Worm (Caenorhabditis elegans): ENCODE measurements around the gene sdz-19.

The sdz-19 gene

DNA sequence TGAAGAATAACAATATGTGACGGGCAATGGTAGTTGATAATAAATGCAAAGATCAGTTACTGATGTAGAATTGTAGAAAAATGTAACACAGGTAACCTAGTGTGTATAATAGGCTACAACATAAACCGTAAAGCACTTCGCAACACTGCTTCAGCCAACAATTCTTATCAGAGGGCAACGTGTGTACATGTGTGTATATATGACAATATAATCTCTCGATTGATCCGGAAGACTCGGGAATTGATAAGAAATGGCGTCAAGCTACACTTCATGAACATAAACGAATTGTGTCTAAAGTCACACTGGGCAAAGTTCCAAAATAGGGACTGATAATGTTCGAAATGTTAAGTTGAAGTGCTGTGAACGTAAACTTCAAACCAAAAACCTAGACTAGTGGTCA lies 15.3 kb upstream of the sdz-19 start:
- TF ChIP-seq lin-13 (tag; optimal IDR thresholded peaks at IDR 0.05) (no peak), snpc-4 (tag; optimal IDR thresholded peaks at IDR 0.05) (no peak), nhr-76 (tag; optimal IDR thresholded peaks at IDR 0.05) (no peak), elt-1 (tag; optimal IDR thresholded peaks at IDR 0.05; ENCODE audit: borderline replicate concordance, insufficient read depth) (no peak), unc-39 (tag; optimal IDR thresholded peaks at IDR 0.05) (no peak), flh-1 (GFP tag; optimal IDR thresholded peaks at IDR 0.05) (no peak), pha-4 (tag; optimal IDR thresholded peaks at IDR 0.05) (no peak), ztf-11 (tag; optimal IDR thresholded peaks at IDR 0.05) (no peak), M03D4.4 (tag; optimal IDR thresholded peaks at IDR 0.05) (no peak), nhr-237 (tag; optimal IDR thresholded peaks at IDR 0.05) (no peak), sptf-1 (tag; optimal IDR thresholded peaks at IDR 0.05) (no peak), mls-2 (tag; optimal IDR thresholded peaks at IDR 0.05) (no peak)

DNA sequence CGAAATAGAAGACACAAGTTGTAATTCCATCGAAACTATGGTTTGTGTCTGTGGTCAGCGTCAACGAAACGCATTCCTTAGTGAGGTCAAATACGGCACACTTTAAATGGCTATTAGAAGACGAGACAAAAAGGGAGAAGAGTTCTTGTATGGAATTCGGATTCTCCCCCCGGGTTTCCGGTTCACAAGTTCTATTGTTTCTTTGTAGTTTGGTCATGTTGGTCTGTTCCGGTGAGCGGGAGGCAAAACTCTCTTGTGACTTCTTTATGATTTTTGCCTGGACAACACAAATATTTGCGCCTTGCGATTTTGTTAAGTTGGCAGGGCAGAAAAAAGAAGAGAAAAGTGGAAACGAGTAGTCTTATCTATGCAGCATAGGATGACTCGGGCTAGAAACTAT lies 14.7 kb upstream of the sdz-19 start:
- TF ChIP-seq ceh-39 (tag; optimal IDR thresholded peaks at IDR 0.05) (no peak), unc-62 (GFP tag; optimal IDR thresholded peaks at IDR 0.05) (no peak), hlh-1 (tag; optimal IDR thresholded peaks at IDR 0.05) (no peak), nhr-76 (tag; optimal IDR thresholded peaks at IDR 0.05) (no peak), ztf-11 (tag; optimal IDR thresholded peaks at IDR 0.05) (no peak), bed-3 (GFP tag; optimal IDR thresholded peaks at IDR 0.05) (no peak), cnd-1 (tag; optimal IDR thresholded peaks at IDR 0.05) (no peak), tbx-8 (GFP tag; optimal IDR thresholded peaks at IDR 0.05) (no peak), nhr-12 (tag; optimal IDR thresholded peaks at IDR 0.05) (no peak), lin-13 (tag; optimal IDR thresholded peaks at IDR 0.05) (no peak)

DNA sequence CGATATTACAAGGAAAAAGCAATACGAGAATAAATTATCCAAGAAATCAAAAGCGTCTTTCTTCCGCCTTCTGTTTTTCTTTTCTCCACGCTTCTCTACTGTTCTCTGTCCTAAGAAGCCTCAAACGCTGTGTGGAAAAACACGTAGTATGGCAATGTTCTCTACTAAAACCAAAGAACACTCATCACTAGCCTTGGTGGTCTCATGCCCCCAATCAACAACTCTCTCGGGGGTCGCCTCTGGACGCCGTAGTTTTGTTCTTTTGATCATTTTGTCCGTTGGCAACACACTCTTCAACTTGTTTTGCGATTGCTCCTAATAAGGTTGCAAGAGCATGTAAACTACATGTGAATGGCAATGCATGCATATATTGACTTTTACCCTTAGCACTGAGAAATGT lies 14.2 kb upstream of the sdz-19 start:
- TF ChIP-seq nhr-2 (tag; optimal IDR thresholded peaks at IDR 0.05): no peak
- TF ChIP-seq unc-39 (tag; optimal IDR thresholded peaks at IDR 0.05): no peak
- no peak for TF ChIP-seq blmp-1 (tag; optimal IDR thresholded peaks at IDR 0.05)
- TF ChIP-seq sptf-1 (tag; optimal IDR thresholded peaks at IDR 0.05): no peak
- TF ChIP-seq ces-1 (GFP tag; optimal IDR thresholded peaks at IDR 0.05): peak; percentile 18
- TF ChIP-seq nhr-237 (tag; optimal IDR thresholded peaks at IDR 0.05): no peak
- TF ChIP-seq tbx-8 (GFP tag; optimal IDR thresholded peaks at IDR 0.05): no peak

DNA sequence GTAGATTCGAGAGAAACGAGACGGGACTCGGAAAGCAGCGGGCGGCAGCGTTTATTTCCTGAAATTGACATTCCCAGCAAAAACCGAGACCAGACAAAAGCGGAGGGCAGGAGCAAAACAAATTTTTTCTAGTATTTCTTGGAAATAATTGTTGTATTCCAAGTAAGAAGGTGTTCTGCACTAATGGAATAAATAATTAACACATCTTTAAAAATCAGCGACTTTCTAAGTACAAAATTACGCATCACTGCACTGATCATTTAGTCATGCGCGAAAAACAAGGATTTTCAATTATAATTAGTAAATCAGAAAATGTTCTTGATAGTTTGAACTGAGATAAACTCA lies 13.3 kb upstream of the sdz-19 start:
- TF ChIP-seq nhr-76 (tag; optimal IDR thresholded peaks at IDR 0.05) (no peak), elt-1 (tag; optimal IDR thresholded peaks at IDR 0.05; ENCODE audit: borderline replicate concordance, insufficient read depth) (no peak), hlh-1 (tag; optimal IDR thresholded peaks at IDR 0.05) (no peak), bed-3 (GFP tag; optimal IDR thresholded peaks at IDR 0.05) (no peak), ceh-43 (GFP tag; optimal IDR thresholded peaks at IDR 0.05) (no peak), nhr-237 (tag; optimal IDR thresholded peaks at IDR 0.05) (no peak), mab-5 (tag; optimal IDR thresholded peaks at IDR 0.05) (no peak), blmp-1 (tag; optimal IDR thresholded peaks at IDR 0.05) (no peak), pha-4 (tag; optimal IDR thresholded peaks at IDR 0.05) (no peak), nhr-2 (tag; optimal IDR thresholded peaks at IDR 0.05) (no peak), nhr-12 (tag; optimal IDR thresholded peaks at IDR 0.05) (no peak)

DNA sequence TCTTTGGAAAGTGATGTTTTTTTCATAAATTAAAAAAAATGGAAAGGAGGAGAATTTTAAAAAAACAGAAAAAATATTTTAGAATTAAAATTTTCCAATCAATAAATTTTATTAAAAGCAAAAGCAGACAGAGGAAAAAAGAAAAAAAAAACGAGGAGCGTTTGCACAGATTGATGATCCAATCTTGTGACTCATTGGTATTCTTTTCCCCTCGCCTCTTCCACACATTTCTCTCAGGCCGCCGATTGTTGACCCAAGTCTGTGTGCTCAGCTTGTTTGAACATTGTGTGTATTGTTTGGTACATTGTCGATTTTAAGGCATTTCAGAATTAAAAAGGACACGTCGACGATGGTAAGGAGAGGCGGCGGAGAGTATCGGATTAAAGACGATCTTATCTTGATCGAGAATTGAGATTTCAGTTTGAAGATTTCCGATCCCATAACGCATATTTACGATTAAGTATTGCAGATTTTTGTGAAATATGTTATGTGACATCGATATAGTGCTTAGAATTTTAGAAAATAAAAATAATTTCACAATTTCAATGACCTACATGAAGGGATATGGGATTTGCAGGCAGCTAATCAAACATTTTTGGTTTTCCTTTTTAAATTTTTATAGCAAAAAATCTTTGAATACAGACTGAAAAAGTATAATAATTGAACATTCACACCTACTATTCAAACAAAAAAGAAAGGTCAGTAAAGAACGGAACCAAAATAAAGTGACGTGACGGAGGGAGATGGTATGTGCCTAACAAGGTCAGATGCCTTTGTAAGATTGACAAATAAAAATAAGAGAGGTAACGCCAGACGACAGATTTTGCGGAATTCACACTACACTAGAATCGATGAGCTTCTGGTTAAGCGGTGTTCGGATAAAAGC lies 12.7 kb upstream of the sdz-19 start:
- TF ChIP-seq pha-4 (tag; optimal IDR thresholded peaks at IDR 0.05): peak; percentile 28
- no peak for TF ChIP-seq tbx-8 (GFP tag; optimal IDR thresholded peaks at IDR 0.05)
- TF ChIP-seq elt-1 (tag; optimal IDR thresholded peaks at IDR 0.05; ENCODE audit: borderline replicate concordance, insufficient read depth): peak; percentile 95

DNA sequence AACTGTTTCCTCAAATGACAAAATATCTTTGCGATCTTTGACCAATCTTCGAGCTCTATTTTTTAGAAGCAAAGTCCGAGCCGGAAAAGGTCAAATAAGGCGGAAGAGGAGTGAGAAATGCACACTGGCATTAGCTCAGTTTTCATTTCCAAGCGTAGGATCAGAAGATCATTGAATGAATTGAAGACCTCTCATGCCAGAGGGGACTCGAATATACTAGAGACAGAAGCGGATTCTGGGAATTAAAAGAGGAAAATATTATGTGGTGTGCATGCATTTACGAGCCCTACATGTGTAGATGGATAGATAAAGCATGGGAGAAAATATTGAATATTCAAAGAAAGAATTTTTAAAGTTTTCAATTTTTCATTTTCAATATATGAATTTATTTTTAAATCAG lies 10.3 kb upstream of the sdz-19 start:
- no peak for TF ChIP-seq M03D4.4 (tag; optimal IDR thresholded peaks at IDR 0.05)

DNA sequence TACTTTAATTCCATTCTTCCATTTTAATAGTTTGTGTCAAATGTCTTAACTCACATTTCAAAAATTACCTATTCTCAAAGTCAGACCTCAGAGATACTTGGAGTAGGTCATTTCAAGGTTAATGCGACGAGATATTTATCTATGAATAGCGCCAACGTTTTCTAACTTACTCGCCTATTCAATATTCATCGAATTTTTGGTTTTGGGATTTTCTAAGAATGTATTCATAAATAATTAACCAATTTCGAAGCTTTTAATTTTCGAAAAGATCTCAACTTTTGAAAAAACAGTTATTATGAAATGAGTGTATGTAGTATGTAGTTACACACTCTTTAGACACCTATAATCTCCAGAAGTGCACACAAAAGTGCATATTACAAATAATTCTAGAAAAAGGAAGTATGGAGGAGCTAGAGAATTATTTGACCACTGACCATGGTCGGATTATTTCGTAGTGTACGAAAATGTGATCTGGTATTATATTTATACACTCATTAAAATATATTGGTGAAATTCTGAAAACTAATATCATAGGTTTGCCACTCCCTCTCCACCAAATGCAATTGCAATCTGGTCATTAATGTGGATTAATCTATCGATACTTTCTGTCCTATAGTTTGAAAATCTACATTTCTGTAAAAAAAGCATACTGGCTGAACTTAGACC lies 9.5 kb upstream of the sdz-19 start:
- TF ChIP-seq mls-2 (tag; optimal IDR thresholded peaks at IDR 0.05) (no peak), elt-3 (tag; optimal IDR thresholded peaks at IDR 0.05) (no peak), lin-13 (tag; optimal IDR thresholded peaks at IDR 0.05) (no peak), flh-1 (GFP tag; optimal IDR thresholded peaks at IDR 0.05) (no peak), hlh-1 (tag; optimal IDR thresholded peaks at IDR 0.05) (no peak), elt-1 (tag; optimal IDR thresholded peaks at IDR 0.05; ENCODE audit: borderline replicate concordance, insufficient read depth) (no peak), ceh-43 (GFP tag; optimal IDR thresholded peaks at IDR 0.05) (no peak), M03D4.4 (tag; optimal IDR thresholded peaks at IDR 0.05) (no peak), zip-8 (tag; optimal IDR thresholded peaks at IDR 0.05) (no peak), lin-32 (GFP tag; optimal IDR thresholded peaks at IDR 0.05) (no peak), ham-2 (GFP tag; optimal IDR thresholded peaks at IDR 0.05) (no peak), sptf-1 (tag; optimal IDR thresholded peaks at IDR 0.05) (no peak), cnd-1 (tag; optimal IDR thresholded peaks at IDR 0.05) (no peak), nhr-2 (tag; optimal IDR thresholded peaks at IDR 0.05) (no peak), ztf-11 (tag; optimal IDR thresholded peaks at IDR 0.05) (no peak), ceh-83 (GFP tag; optimal IDR thresholded peaks at IDR 0.05) (no peak), tbx-8 (GFP tag; optimal IDR thresholded peaks at IDR 0.05) (no peak), sem-2 (GFP tag; optimal IDR thresholded peaks at IDR 0.05) (no peak), nhr-237 (tag; optimal IDR thresholded peaks at IDR 0.05) (no peak)
